Worm (Caenorhabditis elegans) whole organism, late embryonic: Measurements from ENCODE around the gene F14D7.1.
A peak's percentile ranks its signal among the peaks of the same experiment; 100 is the strongest.

ENCODE experiments used
- C38D4.7 ChIP-seq: fragments of 200-800 bp; sonication (Bioruptor generic); optimal IDR thresholded peaks from 2 replicates; lab custom pipeline; 2018; ENCODE audit warnings: mild to moderate bottlenecking, missing genetic modification characterization, moderate library complexity, missing compliant biosample characterization
- K02D7.2 ChIP-seq: sonication (generic microtip); optimal IDR thresholded peaks from 2 replicates; lab custom pipeline; 2017; ENCODE audit warnings: mild to moderate bottlenecking, missing genetic modification characterization, missing compliant biosample characterization
- K09A11.1 ChIP-seq: sonication (generic microtip); optimal IDR thresholded peaks from 2 replicates; lab custom pipeline; 2017; ENCODE audit warnings: antibody characterized with exemption, mild to moderate bottlenecking, missing genetic modification characterization, missing compliant biosample characterization; ENCODE audit not compliant: insufficient read depth
- T23F11.4 ChIP-seq: fragments of 200-800 bp; sonication (Bioruptor generic); optimal IDR thresholded peaks from 2 replicates; lab custom pipeline; 2018; ENCODE audit warnings: mild to moderate bottlenecking, missing genetic modification characterization, missing compliant biosample characterization
- ahr-1 ChIP-seq: sonication (generic microtip); optimal IDR thresholded peaks from 2 replicates; lab custom pipeline; 2016; ENCODE audit warnings: missing genetic modification characterization, missing compliant biosample characterization
- ama-1 ChIP-seq: fragments of 150-350 bp; optimal IDR thresholded peaks from 2 replicates; lab custom pipeline; 2014
- ceh-14 ChIP-seq: sonication (generic microtip); optimal IDR thresholded peaks from 2 replicates; lab custom pipeline; 2016; ENCODE audit warnings: missing genotype, missing genetic modification characterization, missing compliant biosample characterization
- ceh-19 ChIP-seq: fragments of 200-800 bp; sonication (Bioruptor generic); optimal IDR thresholded peaks from 2 replicates; lab custom pipeline; 2018; ENCODE audit warnings: mild to moderate bottlenecking, missing genetic modification characterization, missing compliant biosample characterization
- ceh-2 ChIP-seq: sonication (generic microtip); optimal IDR thresholded peaks from 2 replicates; lab custom pipeline; 2016; ENCODE audit warnings: missing genotype, missing genetic modification characterization, missing compliant biosample characterization
- ceh-22 ChIP-seq: sonication (generic microtip); optimal IDR thresholded peaks from 2 replicates; lab custom pipeline; 2017; ENCODE audit warnings: missing biosample characterization, missing genetic modification characterization
- ceh-24 ChIP-seq: sonication (generic microtip); optimal IDR thresholded peaks from 2 replicates; lab custom pipeline; 2016; ENCODE audit warnings: mild to moderate bottlenecking, missing genetic modification characterization, missing compliant biosample characterization
- ceh-30 ChIP-seq: fragments of 150-350 bp; optimal IDR thresholded peaks from 2 replicates; lab custom pipeline; 2014; ENCODE audit warnings: missing biosample characterization, missing genetic modification characterization
- ceh-31 ChIP-seq: sonication (generic microtip); optimal IDR thresholded peaks from 2 replicates; lab custom pipeline; 2016; ENCODE audit warnings: missing genetic modification characterization, missing compliant biosample characterization
- ceh-48 ChIP-seq: sonication (generic microtip); optimal IDR thresholded peaks from 2 replicates; lab custom pipeline; 2016; ENCODE audit warnings: missing genetic modification characterization, inconsistent platforms, missing compliant biosample characterization
- ceh-6 ChIP-seq: fragments of 200-800 bp; sonication (Bioruptor generic); optimal IDR thresholded peaks from 2 replicates; lab custom pipeline; 2018; ENCODE audit warnings: mild to moderate bottlenecking, missing genetic modification characterization, missing compliant biosample characterization
- ceh-9 ChIP-seq: sonication (generic microtip); optimal IDR thresholded peaks from 2 replicates; lab custom pipeline; 2016; ENCODE audit warnings: mild to moderate bottlenecking, missing genetic modification characterization, inconsistent platforms, missing compliant biosample characterization
- dve-1 ChIP-seq: sonication (generic microtip); optimal IDR thresholded peaks from 2 replicates; lab custom pipeline; 2017; ENCODE audit warnings: antibody characterized with exemption, mild to moderate bottlenecking, missing genetic modification characterization, missing compliant biosample characterization
- elt-2 ChIP-seq: sonication (generic microtip); optimal IDR thresholded peaks from 2 replicates; lab custom pipeline; 2016; ENCODE audit warnings: missing genetic modification reagents, missing genetic modification characterization, missing compliant biosample characterization
- elt-4 ChIP-seq: sonication (generic microtip); optimal IDR thresholded peaks from 2 replicates; lab custom pipeline; 2016; ENCODE audit warnings: missing genetic modification characterization, missing compliant biosample characterization
- fkh-10 ChIP-seq: fragments of 150-350 bp; optimal IDR thresholded peaks from 2 replicates; lab custom pipeline; 2014; ENCODE audit warnings: missing biosample characterization, missing genetic modification reagents, missing genetic modification characterization
- fkh-6 ChIP-seq: sonication (generic microtip); optimal IDR thresholded peaks from 2 replicates; lab custom pipeline; 2016; ENCODE audit warnings: missing genetic modification characterization, missing compliant biosample characterization
- gmeb-2 ChIP-seq: sonication (generic microtip); optimal IDR thresholded peaks from 2 replicates; lab custom pipeline; 2016; ENCODE audit warnings: missing genetic modification characterization, inconsistent platforms, missing compliant biosample characterization
- hlh-13 ChIP-seq: fragments of 200-800 bp; sonication (Bioruptor generic); optimal IDR thresholded peaks from 2 replicates; lab custom pipeline; 2018; ENCODE audit warnings: mild to moderate bottlenecking, missing genetic modification characterization, missing compliant biosample characterization
- hlh-30 ChIP-seq: sonication (generic microtip); optimal IDR thresholded peaks from 2 replicates; lab custom pipeline; 2017; ENCODE audit warnings: antibody characterized with exemption, missing genetic modification characterization, missing compliant biosample characterization; ENCODE audit not compliant: insufficient read depth
- hlh-8 ChIP-seq: sonication (generic microtip); optimal IDR thresholded peaks from 2 replicates; lab custom pipeline; 2016; ENCODE audit warnings: missing genotype, missing genetic modification characterization, missing compliant biosample characterization
- lin-11 ChIP-seq: fragments of 200-800 bp; sonication (Bioruptor generic); optimal IDR thresholded peaks from 2 replicates; lab custom pipeline; 2018; ENCODE audit warnings: mild to moderate bottlenecking, missing genetic modification characterization, missing compliant biosample characterization
- madf-2 ChIP-seq: sonication (generic microtip); optimal IDR thresholded peaks from 2 replicates; lab custom pipeline; 2017; ENCODE audit warnings: missing genetic modification characterization, missing compliant biosample characterization
- nhr-11 ChIP-seq: fragments of 150-350 bp; optimal IDR thresholded peaks from 2 replicates; lab custom pipeline; 2014; ENCODE audit warnings: missing biosample characterization, missing genetic modification characterization
- pat-9 ChIP-seq: fragments of 200-800 bp; sonication (Bioruptor generic); optimal IDR thresholded peaks from 2 replicates; lab custom pipeline; 2018; ENCODE audit warnings: mild to moderate bottlenecking, missing genetic modification characterization, moderate library complexity, missing compliant biosample characterization
- pha-4 ChIP-seq: fragments of 150-350 bp; optimal IDR thresholded peaks from 2 replicates; lab custom pipeline; 2018; ENCODE audit warnings: missing biosample characterization, missing genetic modification reagents, missing genetic modification characterization
- pqm-1 ChIP-seq: sonication (generic microtip); optimal IDR thresholded peaks from 2 replicates; lab custom pipeline; 2016; ENCODE audit warnings: missing genetic modification characterization, missing compliant biosample characterization
- pros-1 ChIP-seq: fragments of 150-350 bp; optimal IDR thresholded peaks from 2 replicates; lab custom pipeline; 2014; ENCODE audit warnings: missing biosample characterization, missing genetic modification reagents, missing genetic modification characterization
- sdc-2 ChIP-seq: sonication (generic microtip); optimal IDR thresholded peaks from 2 replicates; lab custom pipeline; 2016; ENCODE audit warnings: missing genotype, missing genetic modification characterization, missing compliant biosample characterization
- sox-4 ChIP-seq: sonication (generic microtip); optimal IDR thresholded peaks from 2 replicates; lab custom pipeline; 2017; ENCODE audit warnings: mild to moderate bottlenecking, missing genetic modification characterization, inconsistent platforms, missing compliant biosample characterization
- syd-9 ChIP-seq: sonication (generic microtip); optimal IDR thresholded peaks from 2 replicates; lab custom pipeline; 2016; ENCODE audit warnings: mild to moderate bottlenecking, missing genetic modification characterization, moderate library complexity, missing compliant biosample characterization
- tbx-2 ChIP-seq: sonication (generic microtip); optimal IDR thresholded peaks from 2 replicates; lab custom pipeline; 2016; ENCODE audit warnings: missing genetic modification characterization, missing compliant biosample characterization
- ttx-3 ChIP-seq: sonication (generic microtip); optimal IDR thresholded peaks from 2 replicates; lab custom pipeline; 2016; ENCODE audit warnings: missing genetic modification reagents, missing genetic modification characterization, missing compliant biosample characterization
- unc-42 ChIP-seq: sonication (generic microtip); optimal IDR thresholded peaks from 2 replicates; lab custom pipeline; 2016; ENCODE audit warnings: missing genotype, missing genetic modification characterization, missing compliant biosample characterization
- unc-55 ChIP-seq: sonication (generic microtip); optimal IDR thresholded peaks from 2 replicates; lab custom pipeline; 2017; ENCODE audit warnings: missing biosample characterization, missing genetic modification reagents, missing genetic modification characterization
- unc-86 ChIP-seq: sonication (generic microtip); optimal IDR thresholded peaks from 2 replicates; lab custom pipeline; 2016; ENCODE audit warnings: missing genetic modification characterization, missing compliant biosample characterization
- ztf-16 ChIP-seq: sonication (generic microtip); optimal IDR thresholded peaks from 2 replicates; lab custom pipeline; 2017; ENCODE audit warnings: missing genetic modification characterization, missing compliant biosample characterization

Gene F14D7.1

ce11 chrV:14301076-14301475 is 11.8 kb upstream of the F14D7.1 start, which contains the start of gene F14D7.6:
Gene F14D7.6, plus strand, starts transcription at chrV:14301413.
- peak; percentile 21 for TF ChIP-seq elt-2
- no peak for TF ChIP-seq ceh-6 (GFP tag; lab: Kevin White, UChicago)

ce11 chrV:14299569-14300064 is 10.4 kb upstream of the F14D7.1 start, which contains the start of the genes spig-3 and F14D7.12:
Gene spig-3, minus strand, starts transcription at chrV:14299669.
Gene F14D7.12, plus strand, starts transcription at chrV:14300014.
- TF ChIP-seq hlh-13 (GFP tag; lab: Kevin White, UChicago) (no peak), tbx-2 (no peak), lin-11 (tag; lab: Kevin White, UChicago) (no peak), ceh-30 (tag; lab: Kevin White, UChicago) (no peak)

ce11 chrV:14296499-14296898 is 7.2 kb upstream of the F14D7.1 start, which contains the start of gene F14D7.3:
Gene F14D7.3, plus strand, starts transcription at chrV:14296799.
- TF ChIP-seq gmeb-2 (tag; lab: Kevin White, UChicago) (no peak), ama-1 (lab: Kevin White, UChicago) (no peak), pha-4 (no peak), madf-2 (tag; lab: Kevin White, UChicago) (no peak), K02D7.2 (tag; lab: Kevin White, UChicago) (no peak), ceh-14 (no peak), hlh-30 (tag; lab: Kevin White, UChicago) (no peak), ceh-9 (no peak), hlh-8 (tag; lab: Kevin White, UChicago) (no peak), ttx-3 (tag; lab: Kevin White, UChicago) (no peak), ceh-31 (tag; lab: Kevin White, UChicago) (no peak), pat-9 (tag; lab: Kevin White, UChicago) (no peak), unc-55 (GFP tag; lab: Kevin White, UChicago) (no peak), hlh-13 (GFP tag; lab: Kevin White, UChicago) (no peak), sdc-2 (tag; lab: Kevin White, UChicago) (no peak), unc-86 (tag; lab: Kevin White, UChicago) (no peak), dve-1 (no peak), ceh-24 (tag; lab: Kevin White, UChicago) (no peak), fkh-6 (tag; lab: Kevin White, UChicago) (no peak), K09A11.1 (tag; lab: Kevin White, UChicago) (no peak)

ce11 chrV:14294396-14294795 is 5.1 kb upstream of the F14D7.1 start, which contains the start of gene F14D7.9:
Gene F14D7.9, plus strand, starts transcription at chrV:14294696.
- TF ChIP-seq ceh-22 (tag; lab: Kevin White, UChicago) (no peak), nhr-11 (no peak), pqm-1 (tag; lab: Kevin White, UChicago) (no peak), syd-9 (tag; lab: Kevin White, UChicago) (no peak), ceh-48 (no peak), ceh-19 (GFP tag; lab: Kevin White, UChicago) (no peak), ahr-1 (tag; lab: Kevin White, UChicago) (no peak), sox-4 (tag; lab: Kevin White, UChicago) (no peak), T23F11.4 (GFP tag; lab: Kevin White, UChicago) (no peak)
- TF ChIP-seq, all 69 proteins: peak for 0

- TF ChIP-seq elt-4 (no peak), C38D4.7 (GFP tag; lab: Kevin White, UChicago) (no peak), ceh-2 (tag; lab: Kevin White, UChicago) (no peak), hlh-30 (tag; lab: Kevin White, UChicago) (no peak), ahr-1 (tag; lab: Kevin White, UChicago) (no peak), T23F11.4 (GFP tag; lab: Kevin White, UChicago) (no peak), fkh-6 (tag; lab: Kevin White, UChicago) (no peak), K09A11.1 (tag; lab: Kevin White, UChicago) (no peak), elt-2 (no peak), pros-1 (tag; lab: Kevin White, UChicago) (no peak), ceh-30 (tag; lab: Kevin White, UChicago) (no peak), ceh-9 (no peak), fkh-10 (GFP tag; lab: Kevin White, UChicago) (no peak), ztf-16 (tag; lab: Kevin White, UChicago) (no peak), unc-42 (tag; lab: Kevin White, UChicago) (no peak)
These were observed 4.5 kb upstream of the F14D7.1 start, which contains the start of gene F14D7.2 for ce11 chrV:14293667-14294194. Gene F14D7.2, minus strand, starts transcription at chrV:14293717.
